Worm (Caenorhabditis elegans) whole organism, late embryonic: ENCODE data around the gene C14E2.1.
A peak's percentile ranks its signal among the peaks of the same experiment; 100 is the strongest.

Source experiments
- C08G9.2 ChIP-seq: sonication (generic microtip); optimal IDR thresholded peaks from 2 replicates; lab custom pipeline; 2016; ENCODE audit warnings: mild to moderate bottlenecking, missing genetic modification characterization, moderate library complexity, missing compliant biosample characterization
- K02D7.2 ChIP-seq: sonication (generic microtip); optimal IDR thresholded peaks from 2 replicates; lab custom pipeline; 2017; ENCODE audit warnings: mild to moderate bottlenecking, missing genetic modification characterization, missing compliant biosample characterization
- K09A11.1 ChIP-seq: sonication (generic microtip); optimal IDR thresholded peaks from 2 replicates; lab custom pipeline; 2017; ENCODE audit warnings: antibody characterized with exemption, mild to moderate bottlenecking, missing genetic modification characterization, missing compliant biosample characterization; ENCODE audit not compliant: insufficient read depth
- T23F11.4 ChIP-seq: fragments of 200-800 bp; sonication (Bioruptor generic); optimal IDR thresholded peaks from 2 replicates; lab custom pipeline; 2018; ENCODE audit warnings: mild to moderate bottlenecking, missing genetic modification characterization, missing compliant biosample characterization
- ahr-1 ChIP-seq: sonication (generic microtip); optimal IDR thresholded peaks from 2 replicates; lab custom pipeline; 2016; ENCODE audit warnings: missing genetic modification characterization, missing compliant biosample characterization
- ama-1 ChIP-seq: fragments of 150-350 bp; optimal IDR thresholded peaks from 2 replicates; lab custom pipeline; 2014
- ceh-14 ChIP-seq: sonication (generic microtip); optimal IDR thresholded peaks from 2 replicates; lab custom pipeline; 2016; ENCODE audit warnings: missing genotype, missing genetic modification characterization, missing compliant biosample characterization
- ceh-18 ChIP-seq: sonication (generic microtip); optimal IDR thresholded peaks from 2 replicates; lab custom pipeline; 2016; ENCODE audit warnings: missing genetic modification characterization, missing compliant biosample characterization
- ceh-19 ChIP-seq: fragments of 200-800 bp; sonication (Bioruptor generic); optimal IDR thresholded peaks from 2 replicates; lab custom pipeline; 2018; ENCODE audit warnings: mild to moderate bottlenecking, missing genetic modification characterization, missing compliant biosample characterization
- ceh-22 ChIP-seq: sonication (generic microtip); optimal IDR thresholded peaks from 2 replicates; lab custom pipeline; 2017; ENCODE audit warnings: missing biosample characterization, missing genetic modification characterization
- ceh-24 ChIP-seq: sonication (generic microtip); optimal IDR thresholded peaks from 2 replicates; lab custom pipeline; 2016; ENCODE audit warnings: mild to moderate bottlenecking, missing genetic modification characterization, missing compliant biosample characterization
- ceh-34 ChIP-seq: sonication (generic microtip); optimal IDR thresholded peaks from 2 replicates; lab custom pipeline; 2016; ENCODE audit warnings: mild to moderate bottlenecking, missing genetic modification characterization, missing compliant biosample characterization
- ceh-6 ChIP-seq: fragments of 200-800 bp; sonication (Bioruptor generic); optimal IDR thresholded peaks from 2 replicates; lab custom pipeline; 2018; ENCODE audit warnings: mild to moderate bottlenecking, missing genetic modification characterization, missing compliant biosample characterization
- ceh-9 ChIP-seq: sonication (generic microtip); optimal IDR thresholded peaks from 2 replicates; lab custom pipeline; 2016; ENCODE audit warnings: mild to moderate bottlenecking, missing genetic modification characterization, inconsistent platforms, missing compliant biosample characterization
- elt-4 ChIP-seq: sonication (generic microtip); optimal IDR thresholded peaks from 2 replicates; lab custom pipeline; 2016; ENCODE audit warnings: missing genetic modification characterization, missing compliant biosample characterization
- fkh-10 ChIP-seq: fragments of 150-350 bp; optimal IDR thresholded peaks from 2 replicates; lab custom pipeline; 2014; ENCODE audit warnings: missing biosample characterization, missing genetic modification reagents, missing genetic modification characterization
- fkh-6 ChIP-seq: sonication (generic microtip); optimal IDR thresholded peaks from 2 replicates; lab custom pipeline; 2016; ENCODE audit warnings: missing genetic modification characterization, missing compliant biosample characterization
- gmeb-2 ChIP-seq: sonication (generic microtip); optimal IDR thresholded peaks from 2 replicates; lab custom pipeline; 2016; ENCODE audit warnings: missing genetic modification characterization, inconsistent platforms, missing compliant biosample characterization
- hlh-13 ChIP-seq: fragments of 200-800 bp; sonication (Bioruptor generic); optimal IDR thresholded peaks from 2 replicates; lab custom pipeline; 2018; ENCODE audit warnings: mild to moderate bottlenecking, missing genetic modification characterization, missing compliant biosample characterization
- hlh-15 ChIP-seq: sonication (generic microtip); optimal IDR thresholded peaks from 2 replicates; lab custom pipeline; 2016; ENCODE audit warnings: missing genetic modification characterization, missing compliant biosample characterization
- lin-11 ChIP-seq: fragments of 200-800 bp; sonication (Bioruptor generic); optimal IDR thresholded peaks from 2 replicates; lab custom pipeline; 2018; ENCODE audit warnings: mild to moderate bottlenecking, missing genetic modification characterization, missing compliant biosample characterization
- mec-3 ChIP-seq: sonication (generic microtip); optimal IDR thresholded peaks from 2 replicates; lab custom pipeline; 2016; ENCODE audit warnings: borderline replicate concordance, missing genetic modification characterization, missing compliant biosample characterization
- nhr-11 ChIP-seq: fragments of 150-350 bp; optimal IDR thresholded peaks from 2 replicates; lab custom pipeline; 2014; ENCODE audit warnings: missing biosample characterization, missing genetic modification characterization
- nhr-232 ChIP-seq: sonication (generic microtip); optimal IDR thresholded peaks from 2 replicates; lab custom pipeline; 2016; ENCODE audit warnings: missing genetic modification characterization, missing compliant biosample characterization
- pag-3 ChIP-seq: sonication (generic microtip); optimal IDR thresholded peaks from 2 replicates; lab custom pipeline; 2016; ENCODE audit warnings: missing compliant biosample characterization, missing genetic modification characterization, borderline replicate concordance
- pat-9 ChIP-seq: fragments of 200-800 bp; sonication (Bioruptor generic); optimal IDR thresholded peaks from 2 replicates; lab custom pipeline; 2018; ENCODE audit warnings: mild to moderate bottlenecking, missing genetic modification characterization, moderate library complexity, missing compliant biosample characterization
- pax-1 ChIP-seq: fragments of 150-350 bp; optimal IDR thresholded peaks from 2 replicates; lab custom pipeline; 2014; ENCODE audit warnings: missing biosample characterization, missing genetic modification characterization
- pha-2 ChIP-seq: sonication (generic microtip); optimal IDR thresholded peaks from 2 replicates; lab custom pipeline; 2017; ENCODE audit warnings: mild to moderate bottlenecking, missing genetic modification characterization, missing compliant biosample characterization
- pha-4 ChIP-seq: fragments of 150-350 bp; optimal IDR thresholded peaks from 2 replicates; lab custom pipeline; 2018; ENCODE audit warnings: missing biosample characterization, missing genetic modification reagents, missing genetic modification characterization
- pqm-1 ChIP-seq: sonication (generic microtip); optimal IDR thresholded peaks from 2 replicates; lab custom pipeline; 2016; ENCODE audit warnings: missing genetic modification characterization, missing compliant biosample characterization
- pros-1 ChIP-seq: fragments of 150-350 bp; optimal IDR thresholded peaks from 2 replicates; lab custom pipeline; 2014; ENCODE audit warnings: missing biosample characterization, missing genetic modification reagents, missing genetic modification characterization
- ref-2 ChIP-seq: sonication (generic microtip); optimal IDR thresholded peaks from 2 replicates; lab custom pipeline; 2016; ENCODE audit warnings: missing genetic modification characterization, missing compliant biosample characterization
- rnt-1 ChIP-seq: sonication (generic microtip); optimal IDR thresholded peaks from 2 replicates; lab custom pipeline; 2016; ENCODE audit warnings: missing genetic modification characterization, missing compliant biosample characterization
- sdc-2 ChIP-seq: sonication (generic microtip); optimal IDR thresholded peaks from 2 replicates; lab custom pipeline; 2016; ENCODE audit warnings: missing genotype, missing genetic modification characterization, missing compliant biosample characterization
- sox-2 ChIP-seq: fragments of 200-800 bp; sonication (Bioruptor generic); IDR thresholded peaks from 2 replicates; pipeline ENCODE4 v1.3.6; 2022; ENCODE audit warnings: missing genetic modification reagents, missing genetic modification characterization, missing compliant biosample characterization
- sox-4 ChIP-seq: sonication (generic microtip); optimal IDR thresholded peaks from 2 replicates; lab custom pipeline; 2017; ENCODE audit warnings: mild to moderate bottlenecking, missing genetic modification characterization, inconsistent platforms, missing compliant biosample characterization
- tbx-2 ChIP-seq: sonication (generic microtip); optimal IDR thresholded peaks from 2 replicates; lab custom pipeline; 2016; ENCODE audit warnings: missing genetic modification characterization, missing compliant biosample characterization
- ttx-3 ChIP-seq: sonication (generic microtip); optimal IDR thresholded peaks from 2 replicates; lab custom pipeline; 2016; ENCODE audit warnings: missing genetic modification reagents, missing genetic modification characterization, missing compliant biosample characterization
- unc-3 ChIP-seq, 2 experiments: fragments of 200-800 bp in 1 of 2; sonication (Bioruptor generic) in 1 of 2; sonication (generic microtip) in 1 of 2; conservative IDR thresholded peaks in 1 of 2; optimal IDR thresholded peaks in 1 of 2; 2 replicates each; pipeline versions ENCODE4 v1.3.6 to Lab custom; 2016 to 2022; ENCODE audit warnings: missing compliant biosample characterization in 2 of 2, missing genetic modification characterization in 2 of 2, missing genetic modification reagents in 1 of 2
- unc-55 ChIP-seq: sonication (generic microtip); optimal IDR thresholded peaks from 2 replicates; lab custom pipeline; 2017; ENCODE audit warnings: missing biosample characterization, missing genetic modification reagents, missing genetic modification characterization
- unc-86 ChIP-seq: sonication (generic microtip); optimal IDR thresholded peaks from 2 replicates; lab custom pipeline; 2016; ENCODE audit warnings: missing genetic modification characterization, missing compliant biosample characterization
- ztf-16 ChIP-seq: sonication (generic microtip); optimal IDR thresholded peaks from 2 replicates; lab custom pipeline; 2017; ENCODE audit warnings: missing genetic modification characterization, missing compliant biosample characterization

The C14E2.1 gene

DNA sequence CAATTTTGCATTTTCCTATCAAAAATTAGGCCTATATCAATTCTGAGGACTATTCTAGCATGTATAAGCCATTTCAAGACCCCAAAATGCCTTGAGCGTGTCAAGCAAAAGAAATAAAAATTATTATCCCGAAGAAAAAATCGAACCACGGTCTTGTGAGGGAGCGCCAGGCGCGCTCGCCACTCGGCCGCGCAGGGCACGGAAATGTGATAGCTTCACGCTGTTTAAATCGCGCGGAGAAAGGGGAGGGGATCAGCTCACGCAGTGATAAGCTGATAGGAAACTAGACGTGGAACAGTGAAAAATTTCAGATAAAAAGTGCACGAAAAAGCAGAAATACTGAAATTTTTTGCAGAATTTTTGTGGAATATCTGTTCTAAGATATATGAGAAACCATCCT lies 11.4 kb downstream of the C14E2.1 start (continued):
- TF ChIP-seq ceh-14 (tag; lab: Kevin White, UChicago) (peak; percentile 75), pros-1 (no peak), ama-1 (lab: Kevin White, UChicago) (no peak), pag-3 (tag; lab: Kevin White, UChicago) (no peak), K09A11.1 (tag; lab: Kevin White, UChicago) (no peak), ztf-16 (peak; percentile 48), T23F11.4 (peak; percentile 54), ceh-9 (tag; lab: Kevin White, UChicago) (no peak), C08G9.2 (tag; lab: Kevin White, UChicago) (peak; percentile 62), hlh-15 (tag; lab: Kevin White, UChicago) (peak; percentile 52), sox-2 (GFP tag; lab: Robert Waterston, UW) (no peak), mec-3 (tag; lab: Kevin White, UChicago) (peak; percentile 62), elt-4 (no peak), K02D7.2 (peak; percentile 75), ttx-3 (tag; lab: Kevin White, UChicago) (peak; percentile 56), ceh-24 (peak; percentile 25), nhr-11 (tag; lab: Kevin White, UChicago) (no peak), ceh-34 (peak; percentile 91), pqm-1 (tag; lab: Kevin White, UChicago) (peak; percentile 30), ceh-22 (tag; lab: Kevin White, UChicago) (no peak), sox-4 (tag; lab: Kevin White, UChicago) (peak; percentile 68), ceh-19 (GFP tag; lab: Kevin White, UChicago) (peak; percentile 74), ahr-1 (tag; lab: Kevin White, UChicago) (peak; percentile 28), unc-86 (tag; lab: Kevin White, UChicago) (peak; percentile 51), pha-2 (peak; percentile 62), fkh-10 (no peak), fkh-6 (peak; percentile 64), ceh-6 (GFP tag; lab: Kevin White, UChicago) (peak; percentile 72), rnt-1 (tag; lab: Kevin White, UChicago) (peak; percentile 28), gmeb-2 (tag; lab: Kevin White, UChicago) (peak; percentile 77), ceh-18 (peak; percentile 42), lin-11 (peak; percentile 56), pat-9 (tag; lab: Kevin White, UChicago) (peak; percentile 52), unc-3 (GFP tag; conservative IDR thresholded peaks at IDR 0.05; lab: Robert Waterston, UW) (0 out of 2 replicates have a peak, but pooled peaks have one; percentile 5), unc-3 (tag; optimal IDR thresholded peaks at IDR 0.05; lab: Kevin White, UChicago) (peak; percentile 29), pax-1 (tag; lab: Kevin White, UChicago) (no peak), pha-4 (tag; lab: Kevin White, UChicago) (no peak), tbx-2 (tag; lab: Kevin White, UChicago) (peak; percentile 24), hlh-13 (peak; percentile 61), ref-2 (tag; lab: Kevin White, UChicago) (no peak)

DNA sequence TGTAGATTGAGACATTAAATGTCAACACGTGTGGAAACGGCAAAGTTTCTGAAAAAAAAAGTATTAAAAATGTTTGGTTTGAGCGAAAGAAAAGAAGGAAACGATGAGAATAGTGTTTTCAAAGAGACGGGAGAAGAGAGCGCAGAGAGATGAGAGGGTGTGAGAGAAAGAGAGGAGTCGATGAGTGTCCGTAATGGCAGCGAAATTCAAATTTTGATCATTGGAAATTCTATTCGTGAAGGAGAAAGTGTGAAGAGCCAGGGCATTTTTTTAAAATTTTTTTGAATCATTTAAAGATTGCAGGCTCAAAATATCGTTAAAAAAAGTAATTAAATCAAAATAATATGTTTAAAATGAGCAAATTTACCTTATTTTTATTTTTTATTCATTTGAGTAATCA lies 19.2 kb downstream of the C14E2.1 start, which contains the start of gene T26C11.4:
Gene T26C11.4, minus strand, starts transcription at position 54 of the 400 bp plus-strand sequence.
- TF ChIP-seq nhr-232 (tag; lab: Kevin White, UChicago) (no peak), unc-55 (GFP tag; lab: Kevin White, UChicago) (peak; percentile 31), sdc-2 (tag; lab: Kevin White, UChicago) (peak; percentile 41)
